Fruit fly (Drosophila melanogaster): ENCODE measurements around the gene CG7296.

dm6 chr2L:10732343-10732808, 45.5 kb upstream of the CG7296 start, which contains the start of the genes EMC3 and Dpy-30L1:
- TF ChIP-seq Eip93F (GFP tag; optimal IDR thresholded peaks at IDR 0.05): no peak
- no peak for TF ChIP-seq CG4318 (GFP tag; optimal IDR thresholded peaks at IDR 0.05)
- TF ChIP-seq Sox14 (GFP tag; optimal IDR thresholded peaks at IDR 0.05): peak; percentile 35
- no peak for TF ChIP-seq CG6854 (GFP tag; optimal IDR thresholded peaks at IDR 0.05)
- no peak for TF ChIP-seq CG3919 (GFP tag; optimal IDR thresholded peaks at IDR 0.05)
- TF ChIP-seq net (GFP tag; optimal IDR thresholded peaks at IDR 0.05): no peak
- TF ChIP-seq esn (GFP tag; optimal IDR thresholded peaks at IDR 0.05): peak; percentile 66
- TF ChIP-seq eg (GFP tag; IDR thresholded peaks at IDR 0.05): no peak
- no peak for TF ChIP-seq CG10669 (GFP tag; optimal IDR thresholded peaks at IDR 0.05)
- TF ChIP-seq Eip75B (GFP tag; optimal IDR thresholded peaks at IDR 0.05): peak; percentile 47
- TF ChIP-seq CG3032 (tag; optimal IDR thresholded peaks at IDR 0.05): peak; percentile 58
- TF ChIP-seq Sox102F (GFP tag; optimal IDR thresholded peaks at IDR 0.05): no peak
- no peak for TF ChIP-seq fd59A (GFP tag; optimal IDR thresholded peaks at IDR 0.05)
